Fruit fly (Drosophila melanogaster) whole organism, embryonic: ENCODE results near the gene CG14370.

ENCODE experiments used
- Antp ChIP-seq: fragments of 200-800 bp; sonication (Bioruptor generic); optimal IDR thresholded peaks from 3 replicates; lab custom pipeline; 2016; ENCODE audit warnings: missing biosample characterization, missing genetic modification characterization
- Asciz ChIP-seq: fragments of 200-800 bp; sonication (Bioruptor generic); optimal IDR thresholded peaks from 2 replicates; lab custom pipeline; 2017; ENCODE audit warnings: missing biosample characterization, mild to moderate bottlenecking, missing genetic modification characterization, missing genetic modification reagents
- B-H1 ChIP-seq: fragments of 200-800 bp; sonication (Bioruptor generic); IDR thresholded peaks from 3 replicates; pipeline ENCODE4 v1.3.6; 2022; ENCODE audit warnings: missing biosample characterization, missing genetic modification characterization
- BEAF-32 ChIP-seq: fragments of 200-800 bp; sonication (Bioruptor generic); optimal IDR thresholded peaks from 3 replicates; lab custom pipeline; 2017; ENCODE audit warnings: missing biosample characterization, missing genetic modification characterization, mild to moderate bottlenecking, moderate library complexity, missing genetic modification reagents
- CG11696 ChIP-seq: fragments of 200-800 bp; sonication (Bioruptor generic); IDR thresholded peaks from 2 replicates; pipeline ENCODE4 v1.3.6; 2022; ENCODE audit warnings: missing biosample characterization, missing genetic modification characterization
- CG17361 ChIP-seq: fragments of 200-800 bp; sonication (Bioruptor generic); IDR thresholded peaks from 3 replicates; pipeline ENCODE4 v1.3.6; 2022; ENCODE audit warnings: missing biosample characterization, missing genetic modification characterization
- CG17385 ChIP-seq: fragments of 200-800 bp; sonication (Bioruptor generic); optimal IDR thresholded peaks from 3 replicates; lab custom pipeline; 2018; ENCODE audit warnings: missing biosample characterization, mild to moderate bottlenecking, missing genetic modification characterization
- CG1792 ChIP-seq: fragments of 200-800 bp; sonication (Bioruptor generic); optimal IDR thresholded peaks from 2 replicates; lab custom pipeline; 2016; ENCODE audit warnings: missing biosample characterization, missing genetic modification characterization
- CG18262 ChIP-seq: fragments of 200-800 bp; optimal IDR thresholded peaks from 3 replicates; lab custom pipeline; 2019; ENCODE audit warnings: missing biosample characterization, mild to moderate bottlenecking, missing genetic modification characterization, moderate library complexity
- CG2678 ChIP-seq: fragments of 200-800 bp; sonication (Bioruptor generic); optimal IDR thresholded peaks from 3 replicates; lab custom pipeline; 2019; ENCODE audit warnings: missing biosample characterization, mild to moderate bottlenecking, missing genetic modification characterization, moderate library complexity
- CG30403 ChIP-seq: fragments of 200-800 bp; sonication (Bioruptor generic); optimal IDR thresholded peaks from 3 replicates; lab custom pipeline; 2016; ENCODE audit warnings: missing biosample characterization, missing genetic modification characterization
- CG30431 ChIP-seq: fragments of 200-800 bp; sonication (Bioruptor generic); optimal IDR thresholded peaks from 2 replicates; lab custom pipeline; 2017; ENCODE audit warnings: missing biosample characterization, missing genetic modification characterization
- CG4404 ChIP-seq: fragments of 200-800 bp; sonication (Bioruptor generic); IDR thresholded peaks from 2 replicates; pipeline ENCODE4 v1.3.6; 2022; ENCODE audit warnings: missing biosample characterization, missing genetic modification characterization
- CG4424 ChIP-seq: fragments of 200-800 bp; sonication (Bioruptor generic); optimal IDR thresholded peaks from 3 replicates; lab custom pipeline; 2016; ENCODE audit warnings: missing biosample characterization, missing genetic modification characterization
- CG4707 ChIP-seq: fragments of 200-800 bp; sonication (Bioruptor generic); optimal IDR thresholded peaks from 2 replicates; lab custom pipeline; 2018; ENCODE audit warnings: missing biosample characterization, mild to moderate bottlenecking, missing genetic modification characterization, moderate library complexity
- CG6689 ChIP-seq: fragments of 200-800 bp; sonication (Bioruptor generic); IDR thresholded peaks from 2 replicates; pipeline ENCODE4 v1.3.6; 2022; ENCODE audit warnings: missing biosample characterization, missing genetic modification characterization
- CG8924 ChIP-seq: fragments of 200-800 bp; optimal IDR thresholded peaks from 3 replicates; lab custom pipeline; 2019; ENCODE audit warnings: missing biosample characterization, mild to moderate bottlenecking, missing genetic modification characterization, moderate library complexity
- CG9215 ChIP-seq: fragments of 200-800 bp; sonication (Bioruptor generic); IDR thresholded peaks from 2 replicates; pipeline ENCODE4 v1.3.6; 2022; ENCODE audit warnings: missing biosample characterization, missing genetic modification characterization
- CG9437 ChIP-seq: fragments of 200-800 bp; sonication (Bioruptor generic); optimal IDR thresholded peaks from 2 replicates; lab custom pipeline; 2018; ENCODE audit warnings: missing biosample characterization, mild to moderate bottlenecking, missing genetic modification characterization
- CG9797 ChIP-seq: fragments of 200-800 bp; sonication (Bioruptor generic); optimal IDR thresholded peaks from 3 replicates; lab custom pipeline; 2018; ENCODE audit warnings: missing biosample characterization, mild to moderate bottlenecking, missing genetic modification characterization
- D ChIP-seq, 2 experiments: fragments of 200-800 bp in 1 of 2; fragments of >200 bp in 1 of 2; sonication (Bioruptor generic) in 1 of 2; optimal IDR thresholded peaks; 2 replicates in 1 of 2; 3 replicates in 1 of 2; lab custom pipeline; 2017; ENCODE audit warnings: mild to moderate bottlenecking in 1 of 2, missing biosample characterization in 1 of 2, missing genetic modification characterization in 1 of 2, missing genetic modification reagents in 1 of 2
- Dad ChIP-seq: fragments of 200-800 bp; sonication (Bioruptor generic); optimal IDR thresholded peaks from 3 replicates; lab custom pipeline; 2016; ENCODE audit warnings: missing biosample characterization, missing genetic modification characterization
- E2f2 ChIP-seq: fragments of 200-800 bp; sonication (Bioruptor generic); IDR thresholded peaks from 2 replicates; pipeline ENCODE4 v1.3.6; 2022; ENCODE audit warnings: missing biosample characterization, missing genetic modification characterization
- Fer1 ChIP-seq: fragments of 200-800 bp; sonication (Bioruptor generic); optimal IDR thresholded peaks from 2 replicates; lab custom pipeline; 2017; ENCODE audit warnings: missing biosample characterization, mild to moderate bottlenecking, missing genetic modification characterization
- Fer3 ChIP-seq: fragments of 200-800 bp; sonication (Bioruptor generic); optimal IDR thresholded peaks from 2 replicates; lab custom pipeline; 2018; ENCODE audit warnings: missing biosample characterization, mild to moderate bottlenecking, missing genetic modification characterization, moderate library complexity
- Hmr ChIP-seq: fragments of 200-800 bp; sonication (Bioruptor generic); optimal IDR thresholded peaks from 3 replicates; lab custom pipeline; 2017; ENCODE audit warnings: mild to moderate bottlenecking, missing biosample characterization, missing genetic modification reagents, missing genetic modification characterization
- Hr3 ChIP-seq: fragments of 200-800 bp; sonication (Bioruptor generic); optimal IDR thresholded peaks from 3 replicates; lab custom pipeline; 2016; ENCODE audit warnings: missing biosample characterization, missing genetic modification characterization
- Hr78 ChIP-seq, 2 experiments: fragments of 200-800 bp in 1 of 2; fragments of >200 bp in 1 of 2; sonication (Bioruptor generic) in 1 of 2; optimal IDR thresholded peaks; 2 replicates each; lab custom pipeline; 2017 to 2019; ENCODE audit warnings: missing biosample characterization in 2 of 2, missing genetic modification characterization in 2 of 2, mild to moderate bottlenecking in 1 of 2, moderate library complexity in 1 of 2
- Opbp ChIP-seq: fragments of 200-800 bp; sonication (Bioruptor generic); IDR thresholded peaks from 3 replicates; pipeline ENCODE4 v1.3.6; 2022; ENCODE audit warnings: missing biosample characterization, missing genetic modification characterization; ENCODE audit not compliant: partially characterized antibody
- Poxn ChIP-seq: fragments of 200-800 bp; sonication (Bioruptor generic); IDR thresholded peaks from 2 replicates; pipeline ENCODE4 v1.3.6; 2022; ENCODE audit warnings: missing biosample characterization, missing genetic modification characterization
- Sox102F ChIP-seq: fragments of 200-800 bp; sonication (Bioruptor generic); optimal IDR thresholded peaks from 2 replicates; lab custom pipeline; 2018; ENCODE audit warnings: missing biosample characterization, mild to moderate bottlenecking, missing genetic modification characterization, moderate library complexity
- Sry-δ ChIP-seq: fragments of 200-800 bp; sonication (Bioruptor generic); optimal IDR thresholded peaks from 2 replicates; lab custom pipeline; 2016; ENCODE audit warnings: missing biosample characterization, missing genetic modification characterization
- Xbp1 ChIP-seq: fragments of 200-800 bp; sonication (Bioruptor generic); optimal IDR thresholded peaks from 3 replicates; lab custom pipeline; 2016; ENCODE audit warnings: missing biosample characterization, mild to moderate bottlenecking, missing genetic modification characterization
- gem ChIP-seq: fragments of 200-800 bp; sonication (Bioruptor generic); optimal IDR thresholded peaks from 2 replicates; lab custom pipeline; 2019; ENCODE audit warnings: missing biosample characterization, mild to moderate bottlenecking, missing genetic modification characterization, moderate library complexity
- grn ChIP-seq: fragments of 200-800 bp; sonication (Bioruptor generic); optimal IDR thresholded peaks from 3 replicates; lab custom pipeline; 2017; ENCODE audit warnings: missing biosample characterization, missing genetic modification characterization
- gro ChIP-seq: fragments of 200-800 bp; sonication (Bioruptor generic); optimal IDR thresholded peaks from 2 replicates; lab custom pipeline; 2016; ENCODE audit warnings: missing biosample characterization, missing genetic modification characterization
- gt ChIP-seq: fragments of 200-800 bp; sonication (Bioruptor generic); IDR thresholded peaks from 2 replicates; pipeline ENCODE4 v1.3.6; 2022; ENCODE audit warnings: missing biosample characterization, missing genetic modification characterization
- h ChIP-seq: fragments of >200 bp; optimal IDR thresholded peaks from 2 replicates; lab custom pipeline; 2017
- maf-S ChIP-seq: fragments of 200-800 bp; sonication (Bioruptor generic); optimal IDR thresholded peaks from 2 replicates; lab custom pipeline; 2016; ENCODE audit warnings: missing biosample characterization, missing genetic modification characterization
- otp ChIP-seq: fragments of 200-800 bp; sonication (Bioruptor generic); IDR thresholded peaks from 3 replicates; pipeline ENCODE4, ENCODE4 v1.3.6; 2022; ENCODE audit warnings: missing biosample characterization, missing genetic modification characterization
- p53 ChIP-seq: fragments of 200-800 bp; sonication (Bioruptor generic); optimal IDR thresholded peaks from 2 replicates; lab custom pipeline; 2016; ENCODE audit warnings: missing biosample characterization, missing genetic modification characterization
- pan ChIP-seq, 4 experiments: fragments of >200 bp in 3 of 4; fragments of 200-800 bp in 1 of 4; sonication (Bioruptor generic) in 1 of 4; optimal IDR thresholded peaks in 3 of 4; IDR thresholded peaks in 1 of 4; 2 replicates each; pipeline versions ENCODE4 v1.3.6 to Lab custom; 2017 to 2022; ENCODE audit warnings: missing biosample characterization in 2 of 4, missing genetic modification characterization in 2 of 4, mixed read lengths in 1 of 4
- pum ChIP-seq: fragments of 200-800 bp; sonication (Bioruptor generic); optimal IDR thresholded peaks from 2 replicates; lab custom pipeline; 2016; ENCODE audit warnings: missing biosample characterization, missing genetic modification characterization
- row ChIP-seq: fragments of 200-800 bp; sonication (Bioruptor generic); IDR thresholded peaks from 3 replicates; pipeline ENCODE4 v1.3.6; 2022; ENCODE audit warnings: missing biosample characterization, missing genetic modification characterization
- sd ChIP-seq: fragments of 200-800 bp; sonication (Bioruptor generic); optimal IDR thresholded peaks from 3 replicates; lab custom pipeline; 2018; ENCODE audit warnings: missing biosample characterization, mild to moderate bottlenecking, missing genetic modification characterization, moderate library complexity
- seq ChIP-seq: fragments of 200-800 bp; sonication (Bioruptor generic); IDR thresholded peaks from 2 replicates; pipeline ENCODE4 v1.3.6; 2022; ENCODE audit warnings: missing biosample characterization, missing genetic modification characterization
- shn ChIP-seq: fragments of 200-800 bp; sonication (Bioruptor generic); optimal IDR thresholded peaks from 3 replicates; lab custom pipeline; 2016; ENCODE audit warnings: missing biosample characterization, missing genetic modification characterization
- sisA ChIP-seq: fragments of 200-800 bp; sonication (Bioruptor generic); IDR thresholded peaks from 2 replicates; pipeline ENCODE4 v1.3.6; 2022; ENCODE audit warnings: missing biosample characterization, missing genetic modification characterization
- slbo ChIP-seq: fragments of 200-800 bp; sonication (Bioruptor generic); IDR thresholded peaks from 2 replicates; pipeline ENCODE4 v1.3.6; 2022; ENCODE audit warnings: missing biosample characterization, missing genetic modification characterization
- tgo ChIP-seq: fragments of 200-800 bp; sonication (Bioruptor generic); IDR thresholded peaks from 3 replicates; pipeline ENCODE4 v1.3.6; 2022; ENCODE audit warnings: missing biosample characterization, missing genetic modification characterization
- twi ChIP-seq: fragments of 200-800 bp; optimal IDR thresholded peaks from 2 replicates; lab custom pipeline; 2019; ENCODE audit warnings: missing biosample characterization, mild to moderate bottlenecking, missing genetic modification characterization, moderate library complexity

The CG14370 gene

DNA sequence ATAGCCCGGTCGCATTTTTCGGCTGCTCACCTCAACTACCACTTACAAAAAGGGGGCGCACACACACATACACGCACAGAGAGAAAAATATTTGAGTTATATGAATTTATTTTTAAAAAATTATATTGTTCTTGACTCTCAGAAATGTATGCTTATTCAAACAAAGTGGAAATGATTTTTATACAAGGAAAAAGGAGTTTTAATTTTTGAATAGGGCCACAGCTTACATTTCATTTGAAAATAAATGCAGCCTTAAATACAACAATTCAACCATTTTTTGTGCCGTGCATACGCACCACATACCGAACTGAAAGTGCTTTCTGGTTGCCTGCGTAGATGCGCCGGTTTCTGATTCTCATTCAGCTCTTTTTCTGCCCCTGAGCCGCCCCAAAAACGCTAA lies 12.7 kb downstream of the CG14370 start (continued):
- peak; percentile 25 for TF ChIP-seq CG17385
- no peak for TF ChIP-seq CG9215 (GFP tag; lab: Robert Waterston, UW)
- TF ChIP-seq Poxn (GFP tag; lab: Robert Waterston, UW): no peak
- peak; percentile 46 for TF ChIP-seq sisA (GFP tag; lab: Robert Waterston, UW)
- peak; percentile 47; the same call in 1 of the 2 replicates for TF ChIP-seq CG6689 (GFP tag; lab: Robert Waterston, UW)
- no peak for TF ChIP-seq shn (GFP tag; lab: Kevin White, UChicago)
- no peak for TF ChIP-seq Sry-δ (GFP tag; lab: Kevin White, UChicago)
- TF ChIP-seq CG9437 (GFP tag; lab: Kevin White, UChicago): no peak
- TF ChIP-seq Fer3: peak; percentile 24
- no peak for TF ChIP-seq p53
- TF ChIP-seq CG8924: peak; percentile 6
- TF ChIP-seq B-H1 (GFP tag; lab: Robert Waterston, UW): no peak
- peak; percentile 49 for TF ChIP-seq Hmr (GFP tag; lab: Kevin White, UChicago)
- TF ChIP-seq CG4404 (GFP tag; lab: Robert Waterston, UW): peak; percentile 21; the same call in 1 of the 2 replicates
- TF ChIP-seq h (lab: Kevin White, UChicago): no peak
- peak; percentile 60; the same call in 2 of the 3 replicates for TF ChIP-seq row
- no peak for TF ChIP-seq seq (GFP tag; lab: Robert Waterston, UW)
- TF ChIP-seq CG30403: peak; percentile 23
- no peak for TF ChIP-seq grn
- no peak for TF ChIP-seq D (optimal IDR thresholded peaks at IDR 0.05; lab: Kevin White, UChicago)
- TF ChIP-seq D (GFP tag; optimal IDR thresholded peaks at IDR 0.05; lab: Kevin White, UChicago): no peak
- no peak for TF ChIP-seq CG4424
- TF ChIP-seq E2f2 (GFP tag; lab: Robert Waterston, UW): no peak
- TF ChIP-seq twi: no peak
- no peak for TF ChIP-seq CG4707 (GFP tag; lab: Kevin White, UChicago)
- peak; percentile 24 for TF ChIP-seq Sox102F
- TF ChIP-seq otp: no peak
- no peak for TF ChIP-seq Asciz (GFP tag; lab: Kevin White, UChicago)
- TF ChIP-seq Dad (GFP tag; lab: Kevin White, UChicago): no peak
- TF ChIP-seq tgo (GFP tag; lab: Robert Waterston, UW): peak; percentile 32; the same call in 1 of the 3 replicates
- TF ChIP-seq CG17361: 0 out of 3 replicates have a peak, but pooled peaks have one; percentile 31
- TF ChIP-seq slbo (GFP tag; lab: Robert Waterston, UW): peak; percentile 41
- peak; percentile 61 for TF ChIP-seq gem (tag; lab: Kevin White, UChicago)
- no peak for TF ChIP-seq Hr78 (GFP tag; optimal IDR thresholded peaks at IDR 0.05; lab: Kevin White, UChicago)
- TF ChIP-seq Hr3 (GFP tag; lab: Kevin White, UChicago): no peak
- no peak for TF ChIP-seq Opbp (GFP tag; lab: Robert Waterston, UW)
- no peak for TF ChIP-seq CG30431 (GFP tag; lab: Kevin White, UChicago)
- no peak for TF ChIP-seq CG1792
- no peak for TF ChIP-seq Antp (GFP tag; lab: Kevin White, UChicago)
- peak; percentile 24 for TF ChIP-seq CG18262
- TF ChIP-seq pan (optimal IDR thresholded peaks at IDR 0.05; lab: Kevin White, UChicago): no peak
- peak in 1 of 2 experiments; percentile 15 for TF ChIP-seq pan (GFP tag; optimal IDR thresholded peaks at IDR 0.05 in 1 of 2, IDR thresholded peaks at IDR 0.05 in 1 of 2)
- no peak for TF ChIP-seq gt (GFP tag; lab: Robert Waterston, UW)
- peak; percentile 61 for TF ChIP-seq CG2678 (tag; lab: Kevin White, UChicago)
- no peak for TF ChIP-seq gro (GFP tag; lab: Kevin White, UChicago)
- no peak for TF ChIP-seq pum
- TF ChIP-seq BEAF-32 (GFP tag; lab: Kevin White, UChicago): no peak
- TF ChIP-seq maf-S (GFP tag; lab: Kevin White, UChicago): no peak
- TF ChIP-seq Fer1 (GFP tag; lab: Kevin White, UChicago): peak; percentile 68
- no peak for TF ChIP-seq CG11696
- peak; percentile 14 for TF ChIP-seq Xbp1
- peak; percentile 7 for TF ChIP-seq sd
- no peak for TF ChIP-seq CG9797 (GFP tag; lab: Kevin White, UChicago)
